Fruit fly (Drosophila melanogaster): ENCODE results near the gene Cyp6d5.

DNA sequence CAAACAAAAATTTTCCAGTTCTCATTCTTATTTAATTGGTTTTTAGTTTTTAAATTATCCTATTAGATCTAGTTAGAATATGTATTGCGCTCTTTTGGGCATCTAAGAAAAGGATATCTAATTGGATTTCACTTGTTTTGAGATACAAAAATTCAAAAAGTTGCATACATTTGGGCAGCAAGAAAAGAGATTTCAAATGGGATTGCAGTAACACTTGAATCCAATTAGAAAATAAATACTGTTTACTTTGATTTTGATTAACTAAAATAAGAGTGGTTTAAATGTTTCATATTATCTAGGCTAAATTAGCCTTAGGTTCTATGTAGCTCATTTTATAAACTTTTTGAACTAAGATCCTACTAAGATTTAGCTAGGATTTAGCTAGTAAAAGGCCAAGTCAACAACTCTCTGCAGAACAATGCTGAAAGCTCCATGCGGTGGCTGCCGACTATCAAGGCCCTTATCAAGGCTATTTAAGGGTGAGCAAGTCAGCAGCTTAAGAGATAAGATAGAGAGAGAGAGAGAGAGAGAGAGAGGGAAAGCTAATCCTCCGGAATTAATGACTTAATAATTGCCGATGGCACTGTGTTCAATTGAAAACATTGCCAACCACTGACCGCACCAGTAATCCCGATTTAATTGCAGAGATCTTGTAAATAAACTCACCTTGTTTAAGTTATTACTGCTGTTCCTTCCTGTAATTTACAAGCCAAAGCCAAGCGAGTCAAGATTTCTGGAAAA, 2.6 kb upstream of the Cyp6d5 start:
- TF ChIP-seq psq (GFP tag; optimal IDR thresholded peaks at IDR 0.05), result no peak
- no peak for TF ChIP-seq usp (GFP tag; optimal IDR thresholded peaks at IDR 0.05)
- TF ChIP-seq br (GFP tag; optimal IDR thresholded peaks at IDR 0.05), result no peak
- no peak for TF ChIP-seq lola (GFP tag; optimal IDR thresholded peaks at IDR 0.05)
- TF ChIP-seq Myc (optimal IDR thresholded peaks at IDR 0.05), result peak; percentile 82
- TF ChIP-seq rgr (GFP tag; optimal IDR thresholded peaks at IDR 0.05), result no peak
- TF ChIP-seq dl (GFP tag; optimal IDR thresholded peaks at IDR 0.05; ENCODE audit: insufficient read depth in 1 of 2, partially characterized antibody in 2 of 2), result peak in 1 of 2 experiments; percentile 1
- TF ChIP-seq fru (GFP tag; optimal IDR thresholded peaks at IDR 0.05), result peak; percentile 31

Data from whole organism, wandering third instar larva.